Worm (Caenorhabditis elegans) whole organism, young adult: ENCODE data around the gene F22E5.8.
"Not testable (repeated sequence)": the region's sequence is repeated elsewhere in the genome, so short reads cannot be mapped to it uniquely, and the experiment has no call there.

Experiments
- B0261.1 ChIP-seq: sonication (generic microtip); optimal IDR thresholded peaks from 2 replicates; lab custom pipeline; 2016; ENCODE audit warnings: mild to moderate bottlenecking, missing genetic modification characterization, moderate library complexity, missing compliant biosample characterization
- C06A6.2 ChIP-seq: fragments of 200-800 bp; sonication (Bioruptor generic); conservative IDR thresholded peaks from 2 replicates; pipeline ENCODE4 v1.3.6; 2022; ENCODE audit warnings: missing genetic modification characterization, missing compliant biosample characterization
- D2030.7 ChIP-seq: fragments of 200-800 bp; sonication (Bioruptor generic); IDR thresholded peaks from 2 replicates; pipeline ENCODE4 v1.3.6; 2022; ENCODE audit warnings: missing genetic modification reagents, missing genetic modification characterization, missing compliant biosample characterization
- F22D6.2 ChIP-seq: sonication (generic microtip); optimal IDR thresholded peaks from 2 replicates; lab custom pipeline; 2016; ENCODE audit warnings: mild to moderate bottlenecking, missing genetic modification characterization, missing compliant biosample characterization
- F55B11.4 ChIP-seq: sonication (generic microtip); optimal IDR thresholded peaks from 2 replicates; lab custom pipeline; 2016; ENCODE audit warnings: missing compliant biosample characterization, missing genetic modification characterization, borderline replicate concordance; ENCODE audit not compliant: insufficient read depth
- T07F8.4 ChIP-seq: sonication (generic microtip); optimal IDR thresholded peaks from 2 replicates; lab custom pipeline; 2016; ENCODE audit warnings: mild to moderate bottlenecking, missing genetic modification characterization, moderate library complexity, missing compliant biosample characterization
- Y53F4B.3 ChIP-seq: fragments of 200-800 bp; sonication (Bioruptor generic); IDR thresholded peaks from 2 replicates; pipeline ENCODE4 v1.3.6; 2022; ENCODE audit warnings: missing genetic modification reagents, missing genetic modification characterization, missing compliant biosample characterization
- Y95B8A.8 ChIP-seq: fragments of 200-800 bp; sonication (Bioruptor generic); IDR thresholded peaks from 2 replicates; pipeline ENCODE4 v1.3.6; 2022; ENCODE audit warnings: missing genetic modification reagents, missing genetic modification characterization, missing compliant biosample characterization
- ZK185.1 ChIP-seq: sonication (generic microtip); optimal IDR thresholded peaks from 2 replicates; lab custom pipeline; 2016; ENCODE audit warnings: mild to moderate bottlenecking, missing genetic modification characterization, missing compliant biosample characterization; ENCODE audit not compliant: poor library complexity, severe bottlenecking
- ama-1 ChIP-seq, 3 experiments: fragments of 150-350 bp in 1 of 3; sonication (generic microtip) in 2 of 3; optimal IDR thresholded peaks; 2 replicates each; lab custom pipeline; 2014 to 2018; ENCODE audit warnings: missing biosample characterization in 2 of 3, missing genetic modification characterization in 2 of 3, missing genetic modification reagents in 2 of 3
- aptf-3 ChIP-seq: fragments of 200-800 bp; sonication (Bioruptor generic); IDR thresholded peaks from 2 replicates; pipeline ENCODE4 v1.3.6; 2022; ENCODE audit warnings: missing genetic modification characterization, missing compliant biosample characterization
- athp-1 ChIP-seq: sonication (generic microtip); optimal IDR thresholded peaks from 2 replicates; lab custom pipeline; 2017; ENCODE audit warnings: mild to moderate bottlenecking, missing genetic modification characterization, missing compliant biosample characterization
- attf-5 ChIP-seq: fragments of 200-800 bp; sonication (Bioruptor generic); optimal IDR thresholded peaks from 2 replicates; lab custom pipeline; 2018; ENCODE audit warnings: mild to moderate bottlenecking, missing genetic modification characterization, missing compliant biosample characterization
- egl-44 ChIP-seq: fragments of 200-800 bp; sonication (Bioruptor generic); IDR thresholded peaks from 2 replicates; pipeline ENCODE4 v1.3.6; 2022; ENCODE audit warnings: missing genetic modification reagents, missing genetic modification characterization, missing compliant biosample characterization
- ekl-4 ChIP-seq: fragments of 200-800 bp; sonication (Bioruptor generic); IDR thresholded peaks from 2 replicates; pipeline ENCODE4 v1.3.6; 2022; ENCODE audit warnings: missing genetic modification reagents, missing genetic modification characterization, missing compliant biosample characterization
- gei-17 ChIP-seq: fragments of 200-800 bp; sonication (Bioruptor generic); optimal IDR thresholded peaks from 2 replicates; lab custom pipeline; 2018; ENCODE audit warnings: mild to moderate bottlenecking, missing genetic modification characterization, missing compliant biosample characterization
- hmg-1.2 ChIP-seq: fragments of 200-800 bp; sonication (Bioruptor generic); IDR thresholded peaks from 2 replicates; pipeline ENCODE4 v1.3.6; 2022; ENCODE audit warnings: missing genetic modification reagents, missing genetic modification characterization, missing compliant biosample characterization
- lin-40 ChIP-seq: sonication (generic microtip); optimal IDR thresholded peaks from 2 replicates; lab custom pipeline; 2016; ENCODE audit warnings: missing genetic modification characterization, mild to moderate bottlenecking, missing compliant biosample characterization, missing genotype, missing genetic modification reagents
- madf-3 ChIP-seq: fragments of 200-800 bp; sonication (Bioruptor generic); IDR thresholded peaks from 2 replicates; pipeline ENCODE4 v1.3.6; 2022; ENCODE audit warnings: missing genetic modification reagents, missing genetic modification characterization, missing compliant biosample characterization
- madf-6 ChIP-seq: fragments of 200-800 bp; sonication (Bioruptor generic); IDR thresholded peaks from 2 replicates; pipeline ENCODE4 v1.3.6; 2022; ENCODE audit warnings: missing genetic modification reagents, missing genetic modification characterization, missing compliant biosample characterization
- mes-4 ChIP-seq: sonication (generic microtip); optimal IDR thresholded peaks from 2 replicates; lab custom pipeline; 2016; ENCODE audit warnings: missing genotype, missing genetic modification characterization, missing compliant biosample characterization
- nhr-27 ChIP-seq: fragments of 200-800 bp; sonication (Bioruptor generic); optimal IDR thresholded peaks from 2 replicates; lab custom pipeline; 2018; ENCODE audit warnings: mild to moderate bottlenecking, missing genetic modification characterization, moderate library complexity, missing compliant biosample characterization
- rcor-1 ChIP-seq: fragments of 200-800 bp; sonication (Bioruptor generic); IDR thresholded peaks from 2 replicates; pipeline ENCODE4 v1.3.6; 2022; ENCODE audit warnings: missing genetic modification reagents, missing genetic modification characterization, missing compliant biosample characterization
- repo-1 ChIP-seq: sonication (generic microtip); optimal IDR thresholded peaks from 2 replicates; lab custom pipeline; 2017; ENCODE audit warnings: mild to moderate bottlenecking, missing genetic modification characterization, missing compliant biosample characterization
- snpc-3.4 ChIP-seq: sonication (generic microtip); optimal IDR thresholded peaks from 2 replicates; lab custom pipeline; 2017; ENCODE audit warnings: missing genetic modification characterization, mild to moderate bottlenecking, missing compliant biosample characterization, antibody characterized with exemption, moderate library complexity, missing genotype, missing genetic modification reagents
- zfh-2 ChIP-seq: fragments of 200-800 bp; sonication (Bioruptor generic); conservative IDR thresholded peaks from 2 replicates; pipeline ENCODE4 v1.3.6; 2022; ENCODE audit warnings: missing genetic modification reagents, missing genetic modification characterization, missing compliant biosample characterization
- ztf-6 ChIP-seq: fragments of 200-800 bp; sonication (Bioruptor generic); IDR thresholded peaks from 2 replicates; pipeline ENCODE4 v1.3.6; 2022; ENCODE audit warnings: missing genetic modification reagents, missing genetic modification characterization, missing compliant biosample characterization

F22E5.8 gene

DNA sequence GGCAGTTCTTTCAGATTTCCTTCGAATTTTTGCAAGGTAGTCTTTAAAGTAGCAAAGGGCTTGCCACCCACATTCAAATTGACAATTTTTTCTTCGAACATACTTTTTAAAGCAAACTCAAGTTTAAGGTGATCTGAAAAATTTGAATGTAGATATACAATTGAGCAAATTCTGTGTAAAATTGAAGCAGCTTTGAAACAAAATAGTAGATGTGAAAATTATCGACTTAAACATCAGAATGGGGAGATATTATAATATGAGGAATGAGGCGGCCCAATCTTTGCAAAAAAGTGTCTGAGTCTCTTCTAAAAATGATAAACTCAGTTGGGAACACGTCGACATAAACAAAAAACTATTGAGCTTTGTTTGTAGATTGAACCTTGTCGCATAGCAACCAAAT lies 4.7 kb downstream of the F22E5.8 start, which contains the start of gene F22E5.11 (continued):
- no peak for TF ChIP-seq ZK185.1
- no peak for TF ChIP-seq athp-1 (tag; lab: Kevin White, UChicago)
- no peak for TF ChIP-seq F55B11.4 (tag; lab: Kevin White, UChicago)
- no peak for TF ChIP-seq B0261.1 (tag; lab: Kevin White, UChicago)
- TF ChIP-seq ekl-4 (GFP tag; lab: Robert Waterston, UW) = no peak

- not testable (repeated sequence) for TF ChIP-seq rcor-1; D2030.7 (GFP tag; lab: Robert Waterston, UW); mes-4 (tag; lab: Kevin White, UChicago)
Measured at ce11 chrII:2646756-2647155, 6.9 kb downstream of the F22E5.8 start, which contains the start of gene F22E5.12. Gene F22E5.12 (minus strand): TSS chrII:2646856.

DNA sequence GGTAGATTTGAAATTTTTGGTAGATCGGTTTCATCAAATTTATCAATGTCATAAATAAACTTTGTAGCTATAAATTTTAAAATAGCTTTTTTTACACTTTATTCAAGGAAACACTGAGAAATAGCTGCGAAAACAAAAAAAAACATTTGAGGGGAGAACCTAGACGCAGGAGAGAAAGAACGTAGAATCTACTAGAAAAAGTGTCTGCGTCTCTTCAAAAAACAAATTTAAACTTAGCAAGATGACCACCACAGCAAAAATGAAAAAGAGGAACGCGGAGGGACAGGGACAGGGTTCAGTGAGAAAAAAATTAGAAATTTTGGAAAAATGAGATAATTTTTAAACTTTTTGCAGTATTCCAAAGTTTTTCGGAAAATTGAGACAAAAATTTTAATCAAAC lies 9.2 kb downstream of the F22E5.8 start:
- TF ChIP-seq ama-1 (optimal IDR thresholded peaks at IDR 0.05; lab: Kevin White, UChicago) (no peak), ama-1 (GFP tag; optimal IDR thresholded peaks at IDR 0.05; lab: Kevin White, UChicago) (no peak), hmg-1.2 (peak; percentile 28; the same call in 1 of the 2 replicates), C06A6.2 (GFP tag; lab: Robert Waterston, UW) (0 out of 2 replicates have a peak, but pooled peaks have one; percentile 16)

ce11 chrII:2649539-2649938 lies 9.7 kb downstream of the F22E5.8 start, which contains the start of the genes F22E5.13 and F22E5.6:
Gene F22E5.13 (minus strand): TSS chrII:2649639.
Gene F22E5.6 (plus strand): TSS chrII:2649835.
- TF ChIP-seq aptf-3 (GFP tag; lab: Robert Waterston, UW) (no peak), egl-44 (GFP tag; lab: Robert Waterston, UW) (no peak), nhr-27 (tag; lab: Kevin White, UChicago) (no peak), Y53F4B.3 (no peak), repo-1 (tag; lab: Kevin White, UChicago) (no peak), mes-4 (tag; lab: Kevin White, UChicago) (no peak), athp-1 (tag; lab: Kevin White, UChicago) (no peak), ama-1 (optimal IDR thresholded peaks at IDR 0.05; lab: Kevin White, UChicago) (no peak), ama-1 (GFP tag; optimal IDR thresholded peaks at IDR 0.05; lab: Kevin White, UChicago) (no peak), gei-17 (no peak), lin-40 (no peak)

DNA sequence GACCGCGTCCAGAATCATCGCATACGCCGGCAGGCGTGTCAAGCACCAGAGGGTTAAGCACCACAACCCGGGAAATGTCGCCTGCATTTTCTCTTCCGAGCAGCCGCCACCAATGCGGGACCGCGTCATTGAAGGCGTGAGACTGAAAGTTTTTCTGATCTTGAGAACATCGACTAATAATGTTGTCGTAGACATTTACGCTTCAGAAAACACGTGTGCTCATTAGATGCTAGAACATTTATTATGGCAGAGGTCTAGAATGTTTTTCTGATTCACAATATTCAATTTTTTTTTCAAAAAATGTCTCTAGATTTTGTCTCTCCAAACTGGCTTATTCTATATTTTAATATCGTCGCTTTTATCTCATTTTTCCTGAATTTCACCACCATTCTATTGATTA lies 16.8 kb downstream of the F22E5.8 start, which contains the start of gene sri-47:
Gene sri-47 (plus strand): TSS at position 301 of the 400 bp plus-strand sequence.
- no peak for TF ChIP-seq T07F8.4 (tag; lab: Kevin White, UChicago)
- TF ChIP-seq zfh-2 (GFP tag; lab: Robert Waterston, UW) = 0 out of 2 replicates have a peak, but pooled peaks have one; percentile 37

DNA sequence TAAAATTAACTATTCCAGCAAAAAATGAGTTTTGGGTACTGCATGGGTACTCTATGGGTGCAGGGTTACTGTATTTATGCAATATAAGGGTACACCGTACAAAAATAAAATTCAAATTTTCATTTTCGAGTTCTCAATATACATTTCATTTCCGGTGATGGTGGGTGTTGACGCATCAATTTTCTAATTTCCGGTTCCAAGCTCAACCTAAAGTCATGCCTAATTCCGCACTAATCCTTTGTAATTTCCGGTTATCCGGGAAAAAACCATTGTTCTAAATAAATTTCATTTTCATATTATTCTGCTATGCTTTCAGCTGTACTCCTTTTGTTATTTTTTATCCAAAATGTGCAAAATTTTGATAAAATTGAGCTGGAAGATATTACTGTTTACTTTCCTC lies 19.5 kb downstream of the F22E5.8 start, which contains the start of gene gcy-21:
Gene gcy-21 (plus strand): TSS at position 301 of the 400 bp plus-strand sequence.
- no peak for TF ChIP-seq F22D6.2 (tag; lab: Kevin White, UChicago)
- no peak for TF ChIP-seq snpc-3.4 (tag; lab: Kevin White, UChicago)
- TF ChIP-seq nhr-27 (tag; lab: Kevin White, UChicago) = no peak
- no peak for TF ChIP-seq ztf-6
- TF ChIP-seq madf-6 (GFP tag; lab: Robert Waterston, UW) = no peak
- TF ChIP-seq attf-5 (GFP tag; lab: Kevin White, UChicago) = no peak
- no peak for TF ChIP-seq madf-3 (GFP tag; lab: Robert Waterston, UW)
- TF ChIP-seq Y95B8A.8 (GFP tag; lab: Robert Waterston, UW) = no peak
